Worm (Caenorhabditis elegans) whole organism, L4/young adult: ENCODE measurements around the gene fbxc-47.

ENCODE experiments used
- W03F9.2 ChIP-seq: fragments of 150-350 bp; optimal IDR thresholded peaks from 2 replicates; lab custom pipeline; 2014; ENCODE audit warnings: missing biosample characterization, missing genetic modification characterization
- dao-5 ChIP-seq: sonication (generic microtip); optimal IDR thresholded peaks from 2 replicates; lab custom pipeline; 2016; ENCODE audit warnings: missing genotype, missing genetic modification characterization, moderate library complexity, missing compliant biosample characterization
- him-1 ChIP-seq: sonication (generic microtip); optimal IDR thresholded peaks from 2 replicates; lab custom pipeline; 2016; ENCODE audit warnings: missing genotype, missing genetic modification reagents, missing genetic modification characterization, missing compliant biosample characterization

The fbxc-47 gene

ce11 chrIV:3812812-3813211 is 7.5 kb downstream of the fbxc-47 start:
- TF ChIP-seq him-1 (no peak), dao-5 (tag; lab: Kevin White, UChicago) (no peak), W03F9.2 (tag; lab: Kevin White, UChicago) (no peak)

DNA sequence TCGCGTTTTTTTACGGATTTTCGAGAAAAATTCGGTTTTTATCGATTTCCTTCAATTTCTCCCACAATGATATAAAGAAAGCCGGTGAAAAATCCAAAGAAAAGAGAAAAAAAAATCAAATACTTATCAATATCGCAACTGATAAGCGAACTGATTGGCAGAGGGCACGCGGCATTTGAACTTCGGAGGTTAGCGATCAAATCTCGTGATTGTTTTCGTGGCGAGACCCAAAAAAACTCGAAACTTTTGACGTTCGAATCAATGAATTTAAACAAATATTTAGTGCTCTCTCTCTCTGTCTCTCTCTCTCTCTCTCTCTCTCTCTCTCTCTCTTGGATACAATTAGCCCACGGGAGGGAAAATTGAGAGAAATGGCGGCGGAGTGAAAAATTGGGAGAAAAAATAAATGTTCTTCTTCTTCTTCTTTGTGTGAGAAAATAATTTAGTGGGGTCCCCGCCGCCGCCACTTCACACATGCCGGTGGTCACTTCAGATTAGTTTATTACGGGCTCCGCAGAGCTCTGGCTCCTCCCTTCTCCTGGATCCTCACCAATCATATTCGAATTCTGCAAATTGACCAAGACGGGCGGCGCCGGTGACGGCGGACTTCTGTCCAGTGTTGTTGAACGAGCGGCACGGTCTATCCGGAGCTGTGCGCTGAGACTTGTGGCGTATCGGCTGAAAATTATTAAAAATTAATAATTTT is 9.4 kb downstream of the fbxc-47 start:
- TF ChIP-seq dao-5 (tag; lab: Kevin White, UChicago) (no peak), W03F9.2 (tag; lab: Kevin White, UChicago) (no peak)

- TF ChIP-seq him-1 (no peak), W03F9.2 (tag; lab: Kevin White, UChicago) (no peak), dao-5 (tag; lab: Kevin White, UChicago) (no peak)
Observed at ce11 chrIV:3815259-3815644, 9.9 kb downstream of the fbxc-47 start.

- no peak for TF ChIP-seq him-1
- no peak for TF ChIP-seq W03F9.2 (tag; lab: Kevin White, UChicago)
- no peak for TF ChIP-seq dao-5 (tag; lab: Kevin White, UChicago)
Observed at ce11 chrIV:3817253-3817652, 11.9 kb downstream of the fbxc-47 start.

DNA sequence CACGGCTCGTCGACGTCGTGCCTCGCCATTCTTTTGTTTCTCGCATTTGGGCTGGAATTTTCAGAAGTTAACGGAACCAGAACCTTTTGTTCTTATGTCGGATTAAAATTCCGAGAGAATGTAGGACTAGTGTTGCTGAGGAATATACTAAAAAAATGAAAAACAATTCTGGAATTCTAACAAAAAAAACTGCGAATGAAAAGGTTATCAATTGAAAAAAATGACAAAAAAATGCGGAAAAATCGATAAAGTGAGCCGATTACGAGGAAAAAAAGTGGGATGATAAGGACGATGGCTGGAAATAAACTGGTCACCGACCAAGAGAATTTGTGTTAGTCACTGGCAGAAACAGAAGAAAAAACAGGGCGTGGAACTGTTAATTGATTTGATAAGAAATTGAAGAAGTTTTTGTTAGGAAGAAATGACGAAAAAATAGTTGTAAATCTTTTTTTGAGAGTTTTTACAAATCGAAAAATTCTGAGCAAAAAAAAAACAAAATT is 14.0 kb downstream of the fbxc-47 start, which contains the start of gene bris-1:
TSS of gene bris-1 (minus strand) at position 51 of the 500 bp plus-strand sequence.
- no peak for TF ChIP-seq him-1
- TF ChIP-seq dao-5 (tag; lab: Kevin White, UChicago), result no peak
- no peak for TF ChIP-seq W03F9.2 (tag; lab: Kevin White, UChicago)

DNA sequence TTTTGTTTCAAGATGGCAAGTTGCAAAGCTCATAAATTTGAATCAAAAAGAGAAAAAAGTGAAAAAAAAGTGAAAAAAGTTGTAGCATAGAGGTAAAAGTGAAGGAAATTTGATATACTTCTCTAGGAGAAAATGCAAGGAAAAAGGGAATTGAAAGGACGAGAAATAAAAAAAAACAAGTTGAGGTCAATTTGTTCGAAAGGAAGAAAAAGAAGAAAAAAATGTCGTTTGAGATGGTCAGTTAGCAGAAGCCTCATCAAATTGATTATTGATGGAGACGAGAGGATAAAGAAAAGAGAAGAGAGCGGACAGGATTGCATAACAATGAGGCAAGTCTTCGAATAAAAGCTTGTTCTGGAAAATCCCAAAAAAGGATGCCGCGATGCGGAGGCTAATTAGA is 14.8 kb downstream of the fbxc-47 start:
- TF ChIP-seq dao-5 (tag; lab: Kevin White, UChicago) (no peak), W03F9.2 (tag; lab: Kevin White, UChicago) (no peak), him-1 (no peak)

- TF ChIP-seq W03F9.2 (tag; lab: Kevin White, UChicago) (no peak), dao-5 (tag; lab: Kevin White, UChicago) (no peak), him-1 (no peak)
Observed at ce11 chrIV:3821554-3821953, 16.2 kb downstream of the fbxc-47 start.

- TF ChIP-seq dao-5 (tag; lab: Kevin White, UChicago), result no peak
- TF ChIP-seq W03F9.2 (tag; lab: Kevin White, UChicago), result no peak
- no peak for TF ChIP-seq him-1
Observed at ce11 chrIV:3824720-3825119, 19.4 kb downstream of the fbxc-47 start.

- TF ChIP-seq dao-5 (tag; lab: Kevin White, UChicago) (no peak), W03F9.2 (tag; lab: Kevin White, UChicago) (no peak), him-1 (no peak)
Observed at ce11 chrIV:3825388-3825787, 20.1 kb downstream of the fbxc-47 start.

DNA sequence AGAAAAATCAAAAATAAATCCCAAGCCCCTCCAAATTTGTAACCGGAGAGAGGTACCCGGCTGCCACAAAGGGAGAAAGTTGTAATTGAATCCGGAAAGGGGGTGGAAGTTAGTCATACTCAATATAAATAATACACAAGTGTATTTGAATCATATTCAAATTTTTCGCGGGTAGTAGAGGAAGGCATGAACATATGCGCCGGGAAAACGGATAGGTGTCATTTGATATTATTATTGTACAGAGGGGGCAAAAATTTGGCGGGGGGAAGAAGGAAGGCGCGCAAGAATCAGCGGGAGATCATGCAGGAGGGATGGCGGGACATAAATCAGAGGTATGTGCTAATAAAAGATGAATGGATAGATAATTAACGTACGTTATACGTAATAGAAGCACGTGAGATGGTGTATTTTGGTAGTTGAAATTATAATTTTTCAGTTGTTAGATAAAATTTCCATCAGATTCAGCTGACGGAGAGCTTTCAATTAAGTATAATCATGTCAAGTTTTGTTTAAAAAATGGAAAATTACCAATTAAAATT is 21.3 kb downstream of the fbxc-47 start, which contains the start of gene F28F9.3:
TSS of gene F28F9.3 (plus strand) at position 301 of the 539 bp plus-strand sequence.
- TF ChIP-seq dao-5 (tag; lab: Kevin White, UChicago) (no peak), W03F9.2 (tag; lab: Kevin White, UChicago) (no peak), him-1 (no peak)

DNA sequence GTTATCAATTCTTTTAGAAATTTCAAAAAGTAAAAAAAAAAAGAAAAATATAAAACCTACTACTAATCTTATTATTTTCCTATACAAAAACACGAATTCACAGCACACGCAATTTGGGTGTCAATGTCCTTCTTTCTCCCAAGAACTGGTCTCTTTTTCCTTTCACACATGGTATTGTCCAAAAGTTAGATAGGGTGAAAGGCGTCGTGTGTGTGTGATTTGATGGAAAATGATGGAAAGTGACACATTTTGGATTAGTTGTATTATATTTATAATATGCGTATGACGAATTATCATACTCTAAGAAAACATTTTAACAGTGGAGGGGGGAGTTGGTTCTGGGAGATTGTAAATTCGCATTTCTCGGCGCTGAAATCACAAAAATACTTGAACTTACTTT is 22.4 kb downstream of the fbxc-47 start:
- no peak for TF ChIP-seq him-1
- TF ChIP-seq W03F9.2 (tag; lab: Kevin White, UChicago), result no peak
- no peak for TF ChIP-seq dao-5 (tag; lab: Kevin White, UChicago)

- no peak for TF ChIP-seq him-1
- no peak for TF ChIP-seq W03F9.2 (tag; lab: Kevin White, UChicago)
- no peak for TF ChIP-seq dao-5 (tag; lab: Kevin White, UChicago)
Observed at ce11 chrIV:3832040-3832439, 26.7 kb downstream of the fbxc-47 start.

ce11 chrIV:3833778-3834177 is 28.5 kb downstream of the fbxc-47 start:
- TF ChIP-seq him-1 (no peak), W03F9.2 (tag; lab: Kevin White, UChicago) (no peak), dao-5 (tag; lab: Kevin White, UChicago) (no peak)

DNA sequence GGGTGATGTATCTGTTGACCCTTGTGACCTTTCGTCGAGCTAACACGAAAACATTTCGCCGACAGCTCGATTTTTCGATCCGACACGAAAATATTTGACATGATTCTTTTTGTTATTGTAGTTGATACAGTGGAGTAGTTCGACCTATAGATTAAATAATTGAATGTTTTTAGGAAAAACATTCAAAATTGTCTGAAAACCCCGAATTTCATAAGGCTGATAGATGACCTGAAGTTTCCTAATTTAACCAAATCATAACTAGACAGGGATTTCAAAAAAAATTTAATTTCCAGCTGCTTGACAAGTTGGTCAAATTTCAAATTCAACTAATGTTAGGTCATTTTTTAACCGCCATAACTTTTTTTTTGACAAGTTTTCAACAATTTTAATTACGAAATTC is 29.7 kb downstream of the fbxc-47 start, which contains the start of gene cal-3:
TSS of gene cal-3 (minus strand) at position 101 of the 400 bp plus-strand sequence.
- TF ChIP-seq dao-5 (tag; lab: Kevin White, UChicago) (no peak), W03F9.2 (tag; lab: Kevin White, UChicago) (no peak), him-1 (no peak)
